Worm (Caenorhabditis elegans) whole organism, late embryonic: ENCODE data around the gene mlc-5.
A peak's percentile ranks its signal among the peaks of the same experiment; 100 is the strongest.

Experiments used
- K02D7.2 ChIP-seq: sonication (generic microtip); optimal IDR thresholded peaks from 2 replicates; lab custom pipeline; 2017; ENCODE audit warnings: mild to moderate bottlenecking, missing genetic modification characterization, missing compliant biosample characterization
- ahr-1 ChIP-seq: sonication (generic microtip); optimal IDR thresholded peaks from 2 replicates; lab custom pipeline; 2016; ENCODE audit warnings: missing genetic modification characterization, missing compliant biosample characterization
- ama-1 ChIP-seq: fragments of 150-350 bp; optimal IDR thresholded peaks from 2 replicates; lab custom pipeline; 2014
- ceh-14 ChIP-seq: sonication (generic microtip); optimal IDR thresholded peaks from 2 replicates; lab custom pipeline; 2016; ENCODE audit warnings: missing genotype, missing genetic modification characterization, missing compliant biosample characterization
- ceh-19 ChIP-seq: fragments of 200-800 bp; sonication (Bioruptor generic); optimal IDR thresholded peaks from 2 replicates; lab custom pipeline; 2018; ENCODE audit warnings: mild to moderate bottlenecking, missing genetic modification characterization, missing compliant biosample characterization
- ceh-2 ChIP-seq: sonication (generic microtip); optimal IDR thresholded peaks from 2 replicates; lab custom pipeline; 2016; ENCODE audit warnings: missing genotype, missing genetic modification characterization, missing compliant biosample characterization
- ceh-22 ChIP-seq: sonication (generic microtip); optimal IDR thresholded peaks from 2 replicates; lab custom pipeline; 2017; ENCODE audit warnings: missing biosample characterization, missing genetic modification characterization
- ceh-30 ChIP-seq: fragments of 150-350 bp; optimal IDR thresholded peaks from 2 replicates; lab custom pipeline; 2014; ENCODE audit warnings: missing biosample characterization, missing genetic modification characterization
- ceh-48 ChIP-seq: sonication (generic microtip); optimal IDR thresholded peaks from 2 replicates; lab custom pipeline; 2016; ENCODE audit warnings: missing genetic modification characterization, inconsistent platforms, missing compliant biosample characterization
- che-1 ChIP-seq: sonication (generic microtip); optimal IDR thresholded peaks from 2 replicates; lab custom pipeline; 2016; ENCODE audit warnings: mild to moderate bottlenecking, missing genetic modification characterization, missing compliant biosample characterization
- dve-1 ChIP-seq: sonication (generic microtip); optimal IDR thresholded peaks from 2 replicates; lab custom pipeline; 2017; ENCODE audit warnings: antibody characterized with exemption, mild to moderate bottlenecking, missing genetic modification characterization, missing compliant biosample characterization
- elt-2 ChIP-seq: sonication (generic microtip); optimal IDR thresholded peaks from 2 replicates; lab custom pipeline; 2016; ENCODE audit warnings: missing genetic modification reagents, missing genetic modification characterization, missing compliant biosample characterization
- elt-4 ChIP-seq: sonication (generic microtip); optimal IDR thresholded peaks from 2 replicates; lab custom pipeline; 2016; ENCODE audit warnings: missing genetic modification characterization, missing compliant biosample characterization
- ets-4 ChIP-seq: sonication (generic microtip); optimal IDR thresholded peaks from 2 replicates; lab custom pipeline; 2016; ENCODE audit warnings: missing genetic modification characterization, missing compliant biosample characterization
- fax-1 ChIP-seq: sonication (generic microtip); optimal IDR thresholded peaks from 2 replicates; lab custom pipeline; 2016; ENCODE audit warnings: missing genotype, missing genetic modification characterization, missing compliant biosample characterization
- fkh-10 ChIP-seq: fragments of 150-350 bp; optimal IDR thresholded peaks from 2 replicates; lab custom pipeline; 2014; ENCODE audit warnings: missing biosample characterization, missing genetic modification reagents, missing genetic modification characterization
- gmeb-2 ChIP-seq: sonication (generic microtip); optimal IDR thresholded peaks from 2 replicates; lab custom pipeline; 2016; ENCODE audit warnings: missing genetic modification characterization, inconsistent platforms, missing compliant biosample characterization
- hlh-13 ChIP-seq: fragments of 200-800 bp; sonication (Bioruptor generic); optimal IDR thresholded peaks from 2 replicates; lab custom pipeline; 2018; ENCODE audit warnings: mild to moderate bottlenecking, missing genetic modification characterization, missing compliant biosample characterization
- hlh-15 ChIP-seq: sonication (generic microtip); optimal IDR thresholded peaks from 2 replicates; lab custom pipeline; 2016; ENCODE audit warnings: missing genetic modification characterization, missing compliant biosample characterization
- hlh-6 ChIP-seq: sonication (generic microtip); optimal IDR thresholded peaks from 2 replicates; lab custom pipeline; 2016; ENCODE audit warnings: missing genotype, missing genetic modification characterization, missing compliant biosample characterization
- hlh-8 ChIP-seq: sonication (generic microtip); optimal IDR thresholded peaks from 2 replicates; lab custom pipeline; 2016; ENCODE audit warnings: missing genotype, missing genetic modification characterization, missing compliant biosample characterization
- lim-6 ChIP-seq: sonication (generic microtip); optimal IDR thresholded peaks from 2 replicates; lab custom pipeline; 2016; ENCODE audit warnings: missing genetic modification characterization, missing compliant biosample characterization
- madf-2 ChIP-seq: sonication (generic microtip); optimal IDR thresholded peaks from 2 replicates; lab custom pipeline; 2017; ENCODE audit warnings: missing genetic modification characterization, missing compliant biosample characterization
- nfya-1 ChIP-seq: sonication (generic microtip); optimal IDR thresholded peaks from 2 replicates; lab custom pipeline; 2017; ENCODE audit warnings: missing genetic modification characterization, mild to moderate bottlenecking, missing compliant biosample characterization, antibody characterized with exemption, moderate library complexity
- nhr-232 ChIP-seq: sonication (generic microtip); optimal IDR thresholded peaks from 2 replicates; lab custom pipeline; 2016; ENCODE audit warnings: missing genetic modification characterization, missing compliant biosample characterization
- odd-2 ChIP-seq: sonication (generic microtip); optimal IDR thresholded peaks from 2 replicates; lab custom pipeline; 2017; ENCODE audit warnings: antibody characterized with exemption, mild to moderate bottlenecking, missing genetic modification characterization, missing compliant biosample characterization
- pag-3 ChIP-seq: sonication (generic microtip); optimal IDR thresholded peaks from 2 replicates; lab custom pipeline; 2016; ENCODE audit warnings: missing compliant biosample characterization, missing genetic modification characterization, borderline replicate concordance
- pha-2 ChIP-seq: sonication (generic microtip); optimal IDR thresholded peaks from 2 replicates; lab custom pipeline; 2017; ENCODE audit warnings: mild to moderate bottlenecking, missing genetic modification characterization, missing compliant biosample characterization
- pha-4 ChIP-seq: fragments of 150-350 bp; optimal IDR thresholded peaks from 2 replicates; lab custom pipeline; 2018; ENCODE audit warnings: missing biosample characterization, missing genetic modification reagents, missing genetic modification characterization
- pqm-1 ChIP-seq: sonication (generic microtip); optimal IDR thresholded peaks from 2 replicates; lab custom pipeline; 2016; ENCODE audit warnings: missing genetic modification characterization, missing compliant biosample characterization
- rnt-1 ChIP-seq: sonication (generic microtip); optimal IDR thresholded peaks from 2 replicates; lab custom pipeline; 2016; ENCODE audit warnings: missing genetic modification characterization, missing compliant biosample characterization
- sox-2 ChIP-seq: fragments of 200-800 bp; sonication (Bioruptor generic); IDR thresholded peaks from 2 replicates; pipeline ENCODE4 v1.3.6; 2022; ENCODE audit warnings: missing genetic modification reagents, missing genetic modification characterization, missing compliant biosample characterization
- tbx-2 ChIP-seq: sonication (generic microtip); optimal IDR thresholded peaks from 2 replicates; lab custom pipeline; 2016; ENCODE audit warnings: missing genetic modification characterization, missing compliant biosample characterization
- ttx-3 ChIP-seq: sonication (generic microtip); optimal IDR thresholded peaks from 2 replicates; lab custom pipeline; 2016; ENCODE audit warnings: missing genetic modification reagents, missing genetic modification characterization, missing compliant biosample characterization
- unc-55 ChIP-seq: sonication (generic microtip); optimal IDR thresholded peaks from 2 replicates; lab custom pipeline; 2017; ENCODE audit warnings: missing biosample characterization, missing genetic modification reagents, missing genetic modification characterization
- unc-86 ChIP-seq: sonication (generic microtip); optimal IDR thresholded peaks from 2 replicates; lab custom pipeline; 2016; ENCODE audit warnings: missing genetic modification characterization, missing compliant biosample characterization
- ztf-16 ChIP-seq: sonication (generic microtip); optimal IDR thresholded peaks from 2 replicates; lab custom pipeline; 2017; ENCODE audit warnings: missing genetic modification characterization, missing compliant biosample characterization

The mlc-5 gene

DNA sequence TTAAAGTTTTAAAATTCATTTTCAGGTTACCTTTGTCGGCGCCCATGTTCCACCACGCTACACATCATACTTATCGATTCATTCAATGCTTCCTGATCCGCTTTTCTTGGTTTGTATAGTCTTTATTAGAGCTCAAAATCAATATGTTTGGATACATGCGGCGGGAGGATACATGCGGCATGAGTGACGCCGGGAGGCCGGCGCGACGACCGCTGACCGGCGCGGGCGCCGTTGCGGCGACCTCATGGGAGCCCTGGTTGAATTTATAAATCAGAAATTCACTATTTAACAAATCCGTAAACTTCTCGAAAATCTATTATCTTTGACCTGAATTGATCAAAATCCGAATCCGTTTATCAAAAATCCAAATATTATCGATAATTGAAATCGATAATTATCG, 41.4 kb upstream of the mlc-5 start:
- TF ChIP-seq odd-2 (tag; lab: Kevin White, UChicago) (no peak), ahr-1 (tag; lab: Kevin White, UChicago) (no peak), pag-3 (no peak), gmeb-2 (tag; lab: Kevin White, UChicago) (no peak), ceh-22 (no peak), ztf-16 (tag; lab: Kevin White, UChicago) (no peak), ama-1 (lab: Kevin White, UChicago) (no peak), fax-1 (no peak), unc-86 (tag; lab: Kevin White, UChicago) (no peak)
- TF ChIP-seq, all 69 proteins: peak for 0

DNA sequence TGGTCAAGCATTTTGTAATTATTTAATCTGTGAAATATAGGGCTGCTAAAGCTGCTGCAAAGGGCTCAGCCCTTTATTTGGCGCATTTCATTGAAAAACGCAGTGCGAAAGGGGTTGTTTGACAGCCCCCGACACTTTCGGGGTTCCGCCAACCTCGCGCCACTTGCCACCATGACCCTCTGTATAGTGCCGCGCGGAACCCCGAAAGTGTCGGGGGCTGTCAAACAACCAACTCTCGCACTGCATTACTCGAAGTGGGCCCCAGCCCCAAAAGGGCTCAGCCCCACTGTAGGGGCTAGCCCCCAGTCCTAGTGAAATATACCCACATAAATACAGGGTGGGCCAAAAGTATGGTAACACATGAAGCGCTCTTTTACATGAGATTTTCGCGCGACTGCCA, 22.9 kb upstream of the mlc-5 start:
- no peak for TF ChIP-seq hlh-8 (tag; lab: Kevin White, UChicago)
- TF ChIP-seq hlh-6 = no peak
- no peak for TF ChIP-seq ceh-19
- TF ChIP-seq ceh-14 (tag; lab: Kevin White, UChicago) = no peak
- TF ChIP-seq pag-3 = no peak
- no peak for TF ChIP-seq ceh-48 (tag; lab: Kevin White, UChicago)
- no peak for TF ChIP-seq unc-55 (GFP tag; lab: Kevin White, UChicago)

DNA sequence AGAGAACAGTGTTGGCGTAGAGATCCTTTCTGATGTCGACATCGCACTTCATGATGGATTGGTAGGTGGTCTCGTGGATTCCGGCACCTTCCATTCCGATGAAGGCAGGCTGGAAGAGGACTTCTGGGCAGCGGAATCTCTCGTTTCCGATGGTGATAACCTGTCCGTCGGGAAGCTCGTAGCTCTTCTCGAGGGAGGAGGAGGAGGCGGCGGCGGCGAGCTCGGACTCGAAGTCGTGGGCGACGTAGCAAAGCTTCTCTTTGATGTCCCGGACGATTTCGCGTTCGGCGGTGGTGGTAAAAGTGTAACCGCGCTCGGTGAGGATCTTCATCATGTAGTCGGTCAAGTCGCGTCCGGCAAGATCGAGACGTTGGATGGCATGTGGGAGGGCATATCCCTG, 18.3 kb upstream of the mlc-5 start:
- TF ChIP-seq elt-4 (tag; lab: Kevin White, UChicago) (peak; percentile 48), tbx-2 (tag; lab: Kevin White, UChicago) (no peak)
- TF ChIP-seq, all 69 proteins: peak for 1

DNA sequence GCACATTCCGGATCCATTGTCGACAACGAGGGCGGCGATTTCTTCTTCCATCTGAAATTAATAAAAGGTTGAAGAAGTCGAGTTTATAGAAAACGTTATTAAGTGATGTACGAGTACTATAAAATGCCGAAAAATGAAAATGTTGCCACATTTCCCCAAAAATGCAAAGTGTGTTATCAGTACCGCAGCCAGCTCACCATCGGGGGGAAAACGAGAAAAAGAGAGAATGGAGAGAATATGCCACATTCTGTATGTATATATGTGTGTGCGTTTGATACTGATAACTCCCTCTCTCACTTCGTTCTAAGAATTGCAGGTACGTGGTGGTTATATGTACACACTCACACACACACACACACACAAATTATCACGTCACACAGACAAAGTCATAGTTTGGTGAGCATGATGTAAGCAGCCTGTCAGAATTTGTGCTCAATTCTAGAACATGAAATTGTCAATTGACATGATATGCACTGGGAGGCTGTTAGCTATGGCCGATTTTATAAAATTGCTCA, 17.0 kb upstream of the mlc-5 start, which contains the start of gene act-5:
act-5 (minus strand) TSS at position 51 of the 515 bp plus-strand sequence.
- TF ChIP-seq dve-1 (tag; lab: Kevin White, UChicago) = peak; percentile 33
- peak; percentile 68 for TF ChIP-seq elt-2 (tag; lab: Kevin White, UChicago)
- TF ChIP-seq nhr-232 (tag; lab: Kevin White, UChicago) = no peak
- TF ChIP-seq, all 69 proteins: peak for 2

DNA sequence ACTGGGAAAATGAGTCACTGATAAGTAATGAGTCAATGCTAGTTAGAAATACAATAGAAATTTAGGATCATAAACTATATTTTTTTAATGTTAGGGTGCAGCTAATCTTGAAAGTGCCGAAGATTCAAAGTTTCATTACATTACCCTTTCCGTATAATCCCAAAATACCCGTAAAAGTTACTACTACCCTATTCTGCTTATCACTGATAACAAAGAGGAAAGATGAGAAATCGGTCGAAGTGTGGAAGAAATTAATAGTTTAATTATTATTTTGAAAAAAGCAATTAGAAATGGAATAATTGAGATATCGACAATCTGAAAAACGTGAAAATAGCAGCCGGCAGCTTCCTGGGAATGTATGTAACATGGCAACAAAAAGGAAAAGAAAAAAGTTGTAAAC, 16.2 kb upstream of the mlc-5 start:
- TF ChIP-seq madf-2 (tag; lab: Kevin White, UChicago) (no peak), rnt-1 (no peak), ttx-3 (tag; lab: Kevin White, UChicago) (no peak), tbx-2 (tag; lab: Kevin White, UChicago) (no peak), sox-2 (GFP tag; lab: Robert Waterston, UW) (no peak), pha-4 (tag; lab: Kevin White, UChicago) (no peak), fkh-10 (GFP tag; lab: Kevin White, UChicago) (no peak), nfya-1 (tag; lab: Kevin White, UChicago) (no peak), fax-1 (no peak), pha-2 (no peak), hlh-15 (tag; lab: Kevin White, UChicago) (no peak), K02D7.2 (no peak), unc-86 (tag; lab: Kevin White, UChicago) (no peak), ceh-2 (tag; lab: Kevin White, UChicago) (no peak), hlh-13 (GFP tag; lab: Kevin White, UChicago) (no peak), ceh-19 (no peak), lim-6 (tag; lab: Kevin White, UChicago) (no peak)
- TF ChIP-seq, all 69 proteins: peak for 0

DNA sequence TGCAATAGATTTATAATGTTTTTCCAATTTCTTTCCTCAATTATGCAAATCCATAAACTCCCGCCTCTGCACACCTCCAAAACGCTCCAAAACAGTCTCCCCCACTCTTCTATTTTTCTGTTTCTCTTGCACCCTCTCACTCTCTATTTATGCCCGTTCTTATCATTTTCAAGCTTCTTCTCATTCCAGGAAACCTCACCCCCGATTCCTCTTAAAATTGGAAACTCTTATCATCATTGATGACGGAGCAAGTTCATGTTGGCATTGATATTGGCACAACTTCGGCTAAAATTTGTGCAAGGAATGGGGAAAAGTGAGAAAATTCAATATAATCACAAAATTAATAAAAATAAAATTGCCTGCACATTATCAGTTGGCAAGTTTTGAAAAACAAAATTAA, 15.3 kb upstream of the mlc-5 start, which contains the start of gene shpk-1:
shpk-1 (plus strand) TSS at position 188 of the 400 bp plus-strand sequence.
- no peak for TF ChIP-seq ceh-2 (tag; lab: Kevin White, UChicago)
- TF ChIP-seq che-1 (tag; lab: Kevin White, UChicago) = no peak
- no peak for TF ChIP-seq ets-4 (tag; lab: Kevin White, UChicago)
- peak; percentile 73 for TF ChIP-seq pqm-1
- TF ChIP-seq elt-2 (tag; lab: Kevin White, UChicago) = peak; percentile 50
- TF ChIP-seq fkh-10 (GFP tag; lab: Kevin White, UChicago) = no peak
- TF ChIP-seq ceh-30 (tag; lab: Kevin White, UChicago) = no peak
- TF ChIP-seq, all 69 proteins: peak for 2
